Fruit fly (Drosophila melanogaster): ENCODE measurements around the gene CG33523.

- TF ChIP-seq cic (GFP tag; optimal IDR thresholded peaks at IDR 0.05) (peak; percentile 39), tj (GFP tag; optimal IDR thresholded peaks at IDR 0.05) (no peak), pad (GFP tag; optimal IDR thresholded peaks at IDR 0.05) (no peak), CG33017 (tag; optimal IDR thresholded peaks at IDR 0.05) (no peak), Crg-1 (GFP tag; optimal IDR thresholded peaks at IDR 0.05) (no peak), ovo (GFP tag; optimal IDR thresholded peaks at IDR 0.05) (peak; percentile 79), CG11617 (GFP tag; optimal IDR thresholded peaks at IDR 0.05) (no peak), CG14711 (tag; optimal IDR thresholded peaks at IDR 0.05) (no peak), cnc (optimal IDR thresholded peaks at IDR 0.05) (no peak), CG12768 (GFP tag; optimal IDR thresholded peaks at IDR 0.05) (peak; percentile 41), Mnt (GFP tag; optimal IDR thresholded peaks at IDR 0.05) (peak; percentile 42), CG5204 (GFP tag; optimal IDR thresholded peaks at IDR 0.05) (no peak), kay (GFP tag; ENCODE audit: borderline replicate concordance) (no peak), Clk (GFP tag; optimal IDR thresholded peaks at IDR 0.05) (no peak)
Observed at dm6 chr3L:5923646-5924122, at the start of gene CG33523.
